Worm (Caenorhabditis elegans) whole organism, midembryonic: ENCODE results near the gene Y57E12B.4.

Experiments
- T22C8.4 ChIP-seq: fragments of 200-800 bp; sonication (Bioruptor generic); IDR thresholded peaks from 2 replicates; pipeline ENCODE4 v1.3.6; 2022; ENCODE audit warnings: missing genetic modification characterization, missing compliant biosample characterization
- cog-1 ChIP-seq: sonication (generic microtip); optimal IDR thresholded peaks from 2 replicates; lab custom pipeline; 2016; ENCODE audit warnings: missing genetic modification characterization, missing compliant biosample characterization
- flt-1 ChIP-seq: fragments of 200-800 bp; sonication (Bioruptor generic); IDR thresholded peaks from 2 replicates; pipeline ENCODE4 v1.3.6; 2022; ENCODE audit warnings: missing genetic modification characterization, missing compliant biosample characterization
- klf-2 ChIP-seq: fragments of 200-800 bp; sonication (Bioruptor generic); conservative IDR thresholded peaks from 2 replicates; pipeline ENCODE4 v1.3.6; 2022; ENCODE audit warnings: missing genetic modification reagents, missing genetic modification characterization, missing compliant biosample characterization
- med-1 ChIP-seq: sonication (generic microtip); optimal IDR thresholded peaks from 2 replicates; lab custom pipeline; 2017; ENCODE audit warnings: missing genetic modification characterization, mild to moderate bottlenecking, missing compliant biosample characterization, antibody characterized with exemption, missing genetic modification reagents; ENCODE audit not compliant: insufficient read depth
- ref-1 ChIP-seq: fragments of 200-800 bp; sonication (Bioruptor generic); conservative IDR thresholded peaks from 2 replicates; pipeline ENCODE4 v1.3.6; 2022; ENCODE audit warnings: missing genetic modification reagents, missing genetic modification characterization, missing compliant biosample characterization
- tab-1 ChIP-seq: fragments of 200-800 bp; sonication (Bioruptor generic); IDR thresholded peaks from 2 replicates; pipeline ENCODE4 v1.3.6; 2022; ENCODE audit warnings: missing genetic modification characterization, missing compliant biosample characterization
- ztf-23 ChIP-seq: fragments of 200-800 bp; sonication (Bioruptor generic); IDR thresholded peaks from 2 replicates; pipeline ENCODE4 v1.3.6; 2022; ENCODE audit warnings: missing genetic modification reagents, missing genetic modification characterization, missing compliant biosample characterization
- ztf-29 ChIP-seq: fragments of 200-800 bp; sonication (Bioruptor generic); IDR thresholded peaks from 2 replicates; pipeline ENCODE4 v1.3.6; 2022; ENCODE audit warnings: missing genetic modification reagents, missing genetic modification characterization, missing compliant biosample characterization

Y57E12B.4 gene

DNA sequence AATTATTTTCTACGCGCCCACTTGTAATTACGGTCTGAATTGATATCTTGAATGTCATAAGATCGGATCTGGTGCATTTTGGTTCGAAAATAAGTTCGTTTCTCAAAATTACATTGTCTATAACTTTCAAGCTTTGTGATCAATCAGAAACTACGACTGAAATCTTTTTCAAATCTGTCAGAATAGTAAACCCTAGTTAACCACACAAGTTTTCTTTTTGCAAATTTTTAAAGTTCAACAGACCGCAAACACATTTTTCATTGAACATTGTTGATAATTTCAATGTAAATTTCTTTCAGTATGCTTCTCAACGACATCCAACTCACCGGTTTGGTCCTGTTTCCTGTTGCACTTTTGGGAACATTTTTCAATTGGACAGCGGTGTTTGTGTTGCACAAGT, 24.2 kb upstream of the Y57E12B.4 start, which contains the start of gene srx-59:
Gene srx-59 (plus strand): TSS at position 301 of the 400 bp plus-strand sequence.
- TF ChIP-seq ref-1 (no peak), med-1 (GFP tag; lab: Kevin White, UChicago) (no peak), tab-1 (GFP tag; lab: Robert Waterston, UW) (no peak), ztf-23 (GFP tag; lab: Robert Waterston, UW) (no peak), cog-1 (tag; lab: Kevin White, UChicago) (no peak), klf-2 (GFP tag; lab: Robert Waterston, UW) (no peak), T22C8.4 (GFP tag; lab: Robert Waterston, UW) (no peak), flt-1 (GFP tag; lab: Robert Waterston, UW) (no peak), ztf-29 (GFP tag; lab: Robert Waterston, UW) (no peak)

DNA sequence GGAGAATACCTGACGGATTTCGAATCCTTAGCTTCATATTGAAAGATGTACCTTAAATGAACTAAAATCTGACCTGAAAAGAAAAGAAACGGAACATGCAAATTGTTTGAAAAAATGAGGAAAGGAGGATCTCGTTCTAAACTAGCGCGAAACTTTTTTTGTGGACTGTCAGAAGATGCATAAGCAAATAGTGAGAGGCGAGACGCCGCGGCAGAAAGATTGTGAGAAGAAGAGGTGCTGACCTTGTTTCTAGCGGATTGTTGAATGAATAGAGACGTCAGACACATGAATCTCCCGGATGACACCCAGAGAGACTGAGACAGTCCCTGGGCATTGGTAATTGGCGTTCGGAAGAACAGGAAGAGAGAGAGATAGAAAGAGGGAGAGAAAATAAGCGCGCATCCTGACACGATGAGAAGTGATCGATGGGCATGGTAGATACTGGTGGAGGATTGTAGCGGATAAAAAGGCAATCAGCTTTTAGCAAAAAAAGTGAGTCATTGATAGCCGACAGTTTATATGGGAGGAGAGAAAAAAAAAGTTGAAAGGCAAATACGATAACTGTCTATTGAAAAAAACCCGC, 22.7 kb upstream of the Y57E12B.4 start, which contains the start of gene ptr-15:
Gene ptr-15 (minus strand): TSS at position 51 of the 583 bp plus-strand sequence.
- TF ChIP-seq cog-1 (tag; lab: Kevin White, UChicago) (no peak), ztf-29 (GFP tag; lab: Robert Waterston, UW) (no peak), flt-1 (GFP tag; lab: Robert Waterston, UW) (no peak), klf-2 (GFP tag; lab: Robert Waterston, UW) (no peak), ztf-23 (GFP tag; lab: Robert Waterston, UW) (no peak), tab-1 (GFP tag; lab: Robert Waterston, UW) (no peak), T22C8.4 (GFP tag; lab: Robert Waterston, UW) (no peak), ref-1 (no peak), med-1 (GFP tag; lab: Kevin White, UChicago) (no peak)

DNA sequence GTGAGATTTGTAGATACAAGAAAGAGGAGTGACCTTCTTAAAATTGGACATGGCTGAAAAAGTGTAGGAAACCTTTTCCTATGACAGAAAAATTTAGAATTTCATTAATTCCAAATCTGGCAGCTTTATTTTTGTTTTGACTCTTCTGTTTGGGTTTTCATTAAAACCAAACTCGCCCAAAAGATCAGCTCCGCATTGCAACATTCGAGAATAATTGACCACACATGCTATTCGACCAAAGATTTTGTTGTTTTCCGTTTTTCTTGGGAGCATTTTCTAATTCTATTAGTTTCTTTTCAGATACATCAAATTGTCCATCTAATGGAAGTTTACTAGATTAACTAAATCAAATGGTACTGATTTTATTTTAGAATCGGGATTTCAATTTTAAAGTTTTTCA, 8.9 kb upstream of the Y57E12B.4 start, which contains the start of gene mec-1:
Gene mec-1 (plus strand): TSS at position 301 of the 400 bp plus-strand sequence.
- no peak for TF ChIP-seq med-1 (GFP tag; lab: Kevin White, UChicago)

DNA sequence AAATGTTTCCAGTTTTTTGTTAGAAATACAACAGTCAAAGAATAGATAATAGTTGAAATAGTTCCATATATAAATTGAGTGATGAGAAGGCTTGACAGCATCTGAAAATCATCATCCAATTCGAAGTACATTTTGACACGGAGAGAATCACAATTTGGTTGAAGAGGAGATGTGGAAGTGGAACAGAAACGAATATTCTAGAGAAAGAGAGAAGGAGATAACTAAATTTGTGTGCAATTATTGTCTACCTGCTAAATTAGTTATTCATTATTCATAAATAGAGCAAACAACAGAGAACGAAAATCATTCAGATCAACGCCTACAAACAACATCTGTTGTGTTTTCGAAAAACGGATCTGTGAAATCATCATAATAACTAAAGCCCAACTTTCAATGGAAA, 6.5 kb upstream of the Y57E12B.4 start, which contains the start of gene srg-31:
Gene srg-31 (minus strand): TSS at position 101 of the 400 bp plus-strand sequence.
- TF ChIP-seq ztf-23 (GFP tag; lab: Robert Waterston, UW) (no peak), ztf-29 (GFP tag; lab: Robert Waterston, UW) (no peak), cog-1 (tag; lab: Kevin White, UChicago) (no peak), ref-1 (no peak), med-1 (GFP tag; lab: Kevin White, UChicago) (no peak), T22C8.4 (GFP tag; lab: Robert Waterston, UW) (no peak), tab-1 (GFP tag; lab: Robert Waterston, UW) (no peak), klf-2 (GFP tag; lab: Robert Waterston, UW) (no peak), flt-1 (GFP tag; lab: Robert Waterston, UW) (no peak)

DNA sequence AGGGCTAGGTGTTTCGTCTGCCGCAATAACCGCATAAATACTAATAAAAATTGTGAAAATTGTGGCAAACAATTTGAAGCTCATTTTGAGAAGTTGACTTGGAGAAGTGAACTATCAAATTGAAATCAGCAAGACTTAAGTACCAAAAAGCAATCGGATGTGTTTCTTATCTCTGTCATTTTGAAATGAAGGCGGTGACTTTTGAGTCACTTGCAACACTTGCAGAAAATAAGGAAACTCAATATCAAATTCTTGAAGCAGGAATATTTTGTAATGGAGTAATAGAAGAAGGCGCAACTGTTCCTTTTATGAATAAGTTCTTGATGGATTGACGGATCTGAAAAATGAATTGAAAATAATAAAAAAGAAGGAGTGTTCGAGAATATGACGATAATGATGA, 4.0 kb upstream of the Y57E12B.4 start, which contains the start of gene T07H8.11:
Gene T07H8.11 (minus strand): TSS at position 101 of the 400 bp plus-strand sequence.
- TF ChIP-seq ztf-23 (GFP tag; lab: Robert Waterston, UW), result no peak
- no peak for TF ChIP-seq T22C8.4 (GFP tag; lab: Robert Waterston, UW)
- TF ChIP-seq tab-1 (GFP tag; lab: Robert Waterston, UW), result no peak
- TF ChIP-seq klf-2 (GFP tag; lab: Robert Waterston, UW), result no peak
- TF ChIP-seq cog-1 (tag; lab: Kevin White, UChicago), result no peak
- no peak for TF ChIP-seq flt-1 (GFP tag; lab: Robert Waterston, UW)

DNA sequence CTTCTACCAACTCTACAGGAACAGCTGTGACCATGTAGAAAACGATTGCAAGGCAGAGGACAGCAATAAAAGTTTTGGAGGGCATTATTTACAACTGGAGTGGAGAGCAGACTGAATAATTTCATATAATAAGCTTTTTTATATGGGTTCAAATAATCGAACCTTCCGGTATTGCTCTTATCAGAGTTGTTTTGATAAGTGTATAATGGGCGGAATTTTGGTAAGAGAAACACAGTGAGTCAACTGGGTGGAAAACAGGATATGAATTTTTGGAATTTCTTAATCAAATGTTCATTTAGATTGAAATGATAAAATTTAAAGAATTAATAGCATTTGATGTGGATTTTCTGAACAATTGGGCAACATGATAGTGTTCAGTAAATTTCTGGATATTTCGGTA, 2.4 kb upstream of the Y57E12B.4 start, which contains the start of gene Y57E12B.11:
Gene Y57E12B.11 (minus strand): TSS at position 101 of the 400 bp plus-strand sequence.
- TF ChIP-seq med-1 (GFP tag; lab: Kevin White, UChicago) (no peak), cog-1 (tag; lab: Kevin White, UChicago) (no peak), T22C8.4 (GFP tag; lab: Robert Waterston, UW) (no peak), klf-2 (GFP tag; lab: Robert Waterston, UW) (no peak), ref-1 (no peak), ztf-23 (GFP tag; lab: Robert Waterston, UW) (no peak), tab-1 (GFP tag; lab: Robert Waterston, UW) (no peak), flt-1 (GFP tag; lab: Robert Waterston, UW) (no peak), ztf-29 (GFP tag; lab: Robert Waterston, UW) (no peak)

DNA sequence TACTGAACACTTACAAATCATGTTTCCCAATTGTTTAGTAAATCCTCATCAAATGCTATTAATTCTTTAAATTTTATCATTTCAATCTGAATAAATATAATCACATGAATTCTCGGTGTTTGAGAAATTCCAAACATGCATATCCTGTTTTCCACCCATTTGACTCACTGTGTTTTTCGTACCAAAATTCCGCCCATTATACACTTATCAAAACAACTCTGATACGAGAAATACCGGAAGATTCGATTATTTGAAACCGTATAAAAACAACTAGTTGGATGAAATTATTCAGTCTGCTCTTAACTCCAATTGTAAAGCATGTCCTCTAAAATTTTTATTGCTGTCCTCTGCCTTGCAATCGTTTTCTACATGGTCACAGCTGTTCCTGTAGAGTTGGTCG, 883 bp upstream of the Y57E12B.4 start, which contains the start of gene Y57E12B.1:
Gene Y57E12B.1 (plus strand): TSS at position 301 of the 400 bp plus-strand sequence.
- TF ChIP-seq ref-1, result no peak
- TF ChIP-seq T22C8.4 (GFP tag; lab: Robert Waterston, UW), result no peak
- no peak for TF ChIP-seq ztf-29 (GFP tag; lab: Robert Waterston, UW)
- TF ChIP-seq ztf-23 (GFP tag; lab: Robert Waterston, UW), result no peak
- TF ChIP-seq flt-1 (GFP tag; lab: Robert Waterston, UW), result no peak
- TF ChIP-seq klf-2 (GFP tag; lab: Robert Waterston, UW), result no peak
- no peak for TF ChIP-seq med-1 (GFP tag; lab: Kevin White, UChicago)
- no peak for TF ChIP-seq tab-1 (GFP tag; lab: Robert Waterston, UW)
- no peak for TF ChIP-seq cog-1 (tag; lab: Kevin White, UChicago)

DNA sequence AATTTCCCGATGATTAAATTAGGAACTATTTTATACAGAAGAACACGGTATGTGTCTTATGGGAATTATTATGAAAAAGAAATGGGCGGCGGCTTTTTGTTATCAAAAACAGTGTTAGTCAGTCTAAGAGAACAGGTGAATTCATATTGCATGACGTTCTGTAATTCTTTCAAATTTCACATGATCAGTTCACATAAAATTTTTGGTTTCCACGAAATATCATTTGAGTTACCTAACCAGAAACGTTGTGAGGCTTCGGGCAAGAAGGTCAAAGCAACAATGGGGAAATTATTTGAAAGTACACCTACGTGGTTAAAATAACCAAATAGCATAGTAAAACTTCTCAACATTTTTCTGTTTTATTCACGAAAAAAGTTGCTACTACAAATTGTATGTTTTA, 11.5 kb downstream of the Y57E12B.4 start, which contains the start of gene Y57E12B.10:
Gene Y57E12B.10 (minus strand): TSS at position 101 of the 400 bp plus-strand sequence.
- TF ChIP-seq klf-2 (GFP tag; lab: Robert Waterston, UW) (no peak), med-1 (GFP tag; lab: Kevin White, UChicago) (no peak), tab-1 (GFP tag; lab: Robert Waterston, UW) (no peak), ztf-23 (GFP tag; lab: Robert Waterston, UW) (no peak), ztf-29 (GFP tag; lab: Robert Waterston, UW) (no peak), flt-1 (GFP tag; lab: Robert Waterston, UW) (no peak), T22C8.4 (GFP tag; lab: Robert Waterston, UW) (no peak), ref-1 (no peak), cog-1 (tag; lab: Kevin White, UChicago) (no peak)

DNA sequence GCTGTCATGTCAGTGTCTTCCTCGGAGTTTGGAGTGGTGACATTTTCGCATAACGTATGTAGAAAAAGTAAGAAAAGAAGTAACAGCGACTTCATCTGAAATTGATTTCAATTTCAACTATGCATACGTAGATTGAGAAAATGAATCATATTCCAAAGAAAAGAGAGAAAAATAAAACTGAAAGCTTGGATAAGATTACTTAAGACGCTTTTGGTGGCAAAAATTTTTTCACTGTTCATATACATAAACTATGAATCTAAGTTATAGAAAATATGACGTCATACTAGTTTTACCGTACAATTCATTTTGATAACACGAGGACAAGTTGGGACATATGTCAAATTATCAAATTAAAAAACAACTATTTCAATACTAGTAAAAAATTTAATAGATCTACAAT, 13.1 kb downstream of the Y57E12B.4 start, which contains the start of gene lipl-6:
Gene lipl-6 (minus strand): TSS at position 101 of the 400 bp plus-strand sequence.
- TF ChIP-seq cog-1 (tag; lab: Kevin White, UChicago) (no peak), med-1 (GFP tag; lab: Kevin White, UChicago) (no peak), tab-1 (GFP tag; lab: Robert Waterston, UW) (no peak), ref-1 (no peak), flt-1 (GFP tag; lab: Robert Waterston, UW) (no peak), T22C8.4 (GFP tag; lab: Robert Waterston, UW) (no peak), ztf-29 (GFP tag; lab: Robert Waterston, UW) (no peak), klf-2 (GFP tag; lab: Robert Waterston, UW) (no peak), ztf-23 (GFP tag; lab: Robert Waterston, UW) (no peak)
